Worm (Caenorhabditis elegans) whole organism, L3 larva: ENCODE data around the gene D1025.1.

Source experiments
- R02D3.7 ChIP-seq: fragments of 150-350 bp; optimal IDR thresholded peaks from 2 replicates; lab custom pipeline; 2014; ENCODE audit warnings: missing biosample characterization, missing genetic modification characterization
- ZK546.5 ChIP-seq: sonication (generic microtip); optimal IDR thresholded peaks from 2 replicates; lab custom pipeline; 2017; ENCODE audit warnings: missing biosample characterization, missing genetic modification characterization
- aly-2 ChIP-seq: fragments of 150-350 bp; optimal IDR thresholded peaks from 2 replicates; lab custom pipeline; 2014; ENCODE audit warnings: missing biosample characterization, missing genetic modification characterization
- ama-1 ChIP-seq: fragments of 150-350 bp; optimal IDR thresholded peaks from 2 replicates; lab custom pipeline; 2018
- ceh-16 ChIP-seq: sonication (generic microtip); optimal IDR thresholded peaks from 2 replicates; lab custom pipeline; 2017; ENCODE audit warnings: missing biosample characterization, missing genetic modification characterization
- ceh-28 ChIP-seq: fragments of 150-350 bp; optimal IDR thresholded peaks from 2 replicates; lab custom pipeline; 2014; ENCODE audit warnings: missing biosample characterization, missing genetic modification reagents, missing genetic modification characterization
- ceh-82 ChIP-seq: fragments of 150-350 bp; optimal IDR thresholded peaks from 2 replicates; lab custom pipeline; 2014; ENCODE audit warnings: missing biosample characterization, missing genetic modification characterization
- ceh-9 ChIP-seq: sonication (generic microtip); optimal IDR thresholded peaks from 2 replicates; lab custom pipeline; 2018; ENCODE audit warnings: missing biosample characterization, missing genetic modification characterization
- daf-12 ChIP-seq: fragments of 150-350 bp; optimal IDR thresholded peaks from 2 replicates; lab custom pipeline; 2014; ENCODE audit warnings: missing biosample characterization, missing genetic modification reagents, missing genetic modification characterization
- egl-27 ChIP-seq: sonication (generic microtip); optimal IDR thresholded peaks from 4 replicates; lab custom pipeline; 2017; ENCODE audit warnings: missing biosample characterization, missing genetic modification reagents, missing genetic modification characterization
- egl-5 ChIP-seq: fragments of 150-350 bp; optimal IDR thresholded peaks from 2 replicates; lab custom pipeline; 2017; ENCODE audit warnings: missing biosample characterization, missing genetic modification reagents, missing genetic modification characterization, inconsistent platforms
- elt-1 ChIP-seq: fragments of 150-350 bp; optimal IDR thresholded peaks from 2 replicates; lab custom pipeline; 2014; ENCODE audit warnings: missing biosample characterization, missing genetic modification characterization
- elt-2 ChIP-seq: sonication (generic microtip); optimal IDR thresholded peaks from 2 replicates; lab custom pipeline; 2016; ENCODE audit warnings: missing genetic modification reagents, mild to moderate bottlenecking, missing genetic modification characterization, missing compliant biosample characterization
- elt-3 ChIP-seq, 3 experiments: fragments of 150-350 bp in 1 of 3; sonication (generic microtip) in 2 of 3; optimal IDR thresholded peaks; 2 replicates in 2 of 3; 4 replicates in 1 of 3; lab custom pipeline; 2014 to 2017; ENCODE audit warnings: missing biosample characterization in 3 of 3, missing genetic modification characterization in 3 of 3
- eor-1 ChIP-seq, 2 experiments: fragments of 150-350 bp; optimal IDR thresholded peaks; 2 replicates each; lab custom pipeline; 2014 to 2018; ENCODE audit warnings: missing biosample characterization in 2 of 2, missing genetic modification characterization in 2 of 2
- fkh-10 ChIP-seq: sonication (generic microtip); optimal IDR thresholded peaks from 2 replicates; lab custom pipeline; 2017; ENCODE audit warnings: missing biosample characterization, missing genetic modification reagents, missing genetic modification characterization
- fkh-2 ChIP-seq: fragments of 150-350 bp; optimal IDR thresholded peaks from 2 replicates; lab custom pipeline; 2014; ENCODE audit warnings: missing biosample characterization, missing genetic modification reagents, missing genetic modification characterization
- fos-1 ChIP-seq: fragments of 150-350 bp; optimal IDR thresholded peaks from 2 replicates; lab custom pipeline; 2014; ENCODE audit warnings: missing biosample characterization, missing genetic modification characterization
- hmg-11 ChIP-seq: sonication (generic microtip); optimal IDR thresholded peaks from 2 replicates; lab custom pipeline; 2016; ENCODE audit warnings: missing genetic modification characterization, missing compliant biosample characterization
- jun-1 ChIP-seq: fragments of 150-350 bp; optimal IDR thresholded peaks from 2 replicates; lab custom pipeline; 2014; ENCODE audit warnings: missing biosample characterization, missing genetic modification reagents, missing genetic modification characterization
- lin-15B ChIP-seq: fragments of 150-350 bp; optimal IDR thresholded peaks from 2 replicates; lab custom pipeline; 2014; ENCODE audit warnings: missing biosample characterization, missing genetic modification characterization
- lin-39 ChIP-seq: fragments of 150-350 bp; optimal IDR thresholded peaks from 2 replicates; lab custom pipeline; 2018; ENCODE audit warnings: missing biosample characterization, missing genetic modification reagents, missing genetic modification characterization
- lsy-12 ChIP-seq: sonication (generic microtip); optimal IDR thresholded peaks from 2 replicates; lab custom pipeline; 2016; ENCODE audit warnings: mild to moderate bottlenecking, missing genetic modification characterization, missing compliant biosample characterization
- mdl-1 ChIP-seq: fragments of 150-350 bp; optimal IDR thresholded peaks from 2 replicates; lab custom pipeline; 2014; ENCODE audit warnings: missing biosample characterization, missing genetic modification characterization
- mml-1 ChIP-seq: fragments of 150-350 bp; sonication (generic microtip); optimal IDR thresholded peaks from 3 replicates; lab custom pipeline; 2014; ENCODE audit warnings: missing biosample characterization, missing genetic modification characterization
- nfya-1 ChIP-seq: sonication (generic microtip); optimal IDR thresholded peaks from 2 replicates; lab custom pipeline; 2017; ENCODE audit warnings: missing genetic modification characterization, mild to moderate bottlenecking, missing compliant biosample characterization, antibody characterized with exemption, moderate library complexity; ENCODE audit not compliant: insufficient read depth
- nhr-11 ChIP-seq: fragments of 150-350 bp; optimal IDR thresholded peaks from 2 replicates; lab custom pipeline; 2014; ENCODE audit warnings: missing biosample characterization, missing genetic modification characterization
- nhr-12 ChIP-seq: fragments of 150-350 bp; optimal IDR thresholded peaks from 2 replicates; lab custom pipeline; 2014; ENCODE audit warnings: missing biosample characterization, missing genetic modification characterization
- nhr-23 ChIP-seq: fragments of 150-350 bp; optimal IDR thresholded peaks from 2 replicates; lab custom pipeline; 2014; ENCODE audit warnings: missing biosample characterization, missing genetic modification reagents, missing genetic modification characterization
- nhr-237 ChIP-seq: fragments of 150-350 bp; optimal IDR thresholded peaks from 2 replicates; lab custom pipeline; 2014; ENCODE audit warnings: missing biosample characterization, missing genetic modification characterization
- nhr-25 ChIP-seq: sonication (generic microtip); optimal IDR thresholded peaks from 2 replicates; lab custom pipeline; 2017; ENCODE audit warnings: missing biosample characterization, missing genetic modification characterization
- nhr-28 ChIP-seq: fragments of 150-350 bp; optimal IDR thresholded peaks from 2 replicates; lab custom pipeline; 2014; ENCODE audit warnings: missing biosample characterization, missing genetic modification characterization
- nhr-43 ChIP-seq: sonication (generic microtip); optimal IDR thresholded peaks from 2 replicates; lab custom pipeline; 2016; ENCODE audit warnings: mild to moderate bottlenecking, missing genetic modification characterization, missing compliant biosample characterization; ENCODE audit not compliant: poor library complexity, severe bottlenecking
- nhr-67 ChIP-seq: fragments of 150-350 bp; optimal IDR thresholded peaks from 2 replicates; lab custom pipeline; 2014; ENCODE audit warnings: missing biosample characterization, missing genetic modification characterization
- nhr-76 ChIP-seq: fragments of 150-350 bp; sonication (generic microtip); optimal IDR thresholded peaks from 5 replicates; lab custom pipeline; 2014; ENCODE audit warnings: missing biosample characterization, missing genetic modification characterization
- nhr-77 ChIP-seq: fragments of 150-350 bp; optimal IDR thresholded peaks from 2 replicates; lab custom pipeline; 2014; ENCODE audit warnings: missing biosample characterization, missing genetic modification characterization
- pha-4 ChIP-seq: fragments of 150-350 bp; optimal IDR thresholded peaks from 2 replicates; lab custom pipeline; 2014; ENCODE audit warnings: missing biosample characterization, missing genetic modification reagents, missing genetic modification characterization
- pqm-1 ChIP-seq: fragments of 150-350 bp; optimal IDR thresholded peaks from 2 replicates; lab custom pipeline; 2017; ENCODE audit warnings: missing biosample characterization, missing genetic modification characterization, inconsistent platforms
- sea-2 ChIP-seq: fragments of 150-350 bp; sonication (generic microtip); optimal IDR thresholded peaks from 4 replicates; lab custom pipeline; 2014; ENCODE audit warnings: missing biosample characterization, missing genetic modification reagents, missing genetic modification characterization
- skn-1 ChIP-seq: fragments of 150-350 bp; optimal IDR thresholded peaks from 2 replicates; lab custom pipeline; 2014; ENCODE audit warnings: missing biosample characterization, missing genetic modification characterization
- snpc-4 ChIP-seq: fragments of 150-350 bp; optimal IDR thresholded peaks from 2 replicates; lab custom pipeline; 2014; ENCODE audit warnings: missing biosample characterization, missing genetic modification characterization
- tbx-2 ChIP-seq: sonication (generic microtip); optimal IDR thresholded peaks from 2 replicates; lab custom pipeline; 2016; ENCODE audit warnings: mild to moderate bottlenecking, missing genetic modification characterization, missing compliant biosample characterization
- unc-39 ChIP-seq: sonication (generic microtip); optimal IDR thresholded peaks from 4 replicates; lab custom pipeline; 2017; ENCODE audit warnings: missing biosample characterization, missing genetic modification characterization
- unc-62 ChIP-seq: fragments of 150-350 bp; sonication (generic microtip); optimal IDR thresholded peaks from 4 replicates; lab custom pipeline; 2014; ENCODE audit warnings: missing biosample characterization, missing genetic modification reagents, missing genetic modification characterization
- zag-1 ChIP-seq: fragments of 150-350 bp; optimal IDR thresholded peaks from 2 replicates; lab custom pipeline; 2014; ENCODE audit warnings: missing biosample characterization, missing genetic modification characterization
- ztf-11 ChIP-seq: fragments of 150-350 bp; optimal IDR thresholded peaks from 2 replicates; lab custom pipeline; 2014; ENCODE audit warnings: missing biosample characterization, missing genetic modification characterization
- ztf-4 ChIP-seq: fragments of 150-350 bp; optimal IDR thresholded peaks from 2 replicates; lab custom pipeline; 2014; ENCODE audit warnings: missing biosample characterization, missing genetic modification characterization

D1025.1 gene

ce11 chrX:14505578-14506353 is 14.8 kb upstream of the D1025.1 start (continued):
- TF ChIP-seq lin-15B = no peak

DNA sequence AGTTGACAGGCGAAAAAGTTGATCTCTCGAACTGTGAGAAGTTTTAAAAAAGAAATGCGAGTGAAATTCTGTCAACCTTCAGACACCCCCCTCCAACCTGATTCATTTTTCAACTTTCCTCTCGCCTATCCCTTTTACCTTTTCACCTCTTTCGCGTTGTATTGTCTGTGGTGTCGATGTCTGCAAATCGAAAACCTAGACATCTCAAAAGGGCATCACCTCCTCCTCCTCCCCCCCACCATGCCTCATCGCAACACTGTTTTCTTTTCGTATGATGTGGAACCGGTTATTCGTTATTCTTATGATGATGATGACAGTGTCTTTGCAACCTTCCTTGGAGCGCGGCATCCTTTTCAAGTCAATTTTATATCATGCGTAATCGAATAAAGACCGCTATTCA is 12.6 kb upstream of the D1025.1 start:
- no peak for TF ChIP-seq daf-12 (tag; lab: Kevin White, UChicago)
- no peak for TF ChIP-seq elt-2 (tag; lab: Kevin White, UChicago)
- TF ChIP-seq nhr-76 = no peak
- TF ChIP-seq egl-5 (tag; lab: Kevin White, UChicago) = no peak
- no peak for TF ChIP-seq skn-1 (tag; lab: Kevin White, UChicago)
- TF ChIP-seq snpc-4 (tag; lab: Kevin White, UChicago) = no peak
- TF ChIP-seq nhr-12 (tag; lab: Kevin White, UChicago) = no peak
- no peak for TF ChIP-seq ceh-82 (tag; lab: Kevin White, UChicago)
- no peak for TF ChIP-seq nhr-67
- peak; percentile 98 for TF ChIP-seq nhr-25 (tag; lab: Kevin White, UChicago)
- no peak for TF ChIP-seq ama-1 (lab: Kevin White, UChicago)
- peak; percentile 77 for TF ChIP-seq nhr-43
- TF ChIP-seq unc-62 (GFP tag; lab: Kevin White, UChicago) = peak; percentile 38
- peak; percentile 8 for TF ChIP-seq egl-27
- no peak for TF ChIP-seq pha-4
- peak; percentile 79 for TF ChIP-seq elt-1
- TF ChIP-seq tbx-2 (tag; lab: Kevin White, UChicago) = no peak
- no peak for TF ChIP-seq lsy-12 (tag; lab: Kevin White, UChicago)
- TF ChIP-seq eor-1 (tag; optimal IDR thresholded peaks at IDR 0.05; lab: Kevin White, UChicago) = no peak
- TF ChIP-seq nfya-1 (tag; lab: Kevin White, UChicago) = no peak
- TF ChIP-seq ceh-9 = no peak
- TF ChIP-seq nhr-23 (tag; lab: Kevin White, UChicago) = peak; percentile 42
- no peak for TF ChIP-seq fkh-10 (GFP tag; lab: Kevin White, UChicago)
- TF ChIP-seq mdl-1 (tag; lab: Kevin White, UChicago) = no peak
- no peak for TF ChIP-seq nhr-77 (tag; lab: Kevin White, UChicago)
- TF ChIP-seq R02D3.7 (tag; lab: Kevin White, UChicago) = no peak
- no peak for TF ChIP-seq unc-39 (tag; lab: Kevin White, UChicago)
- no peak for TF ChIP-seq jun-1 (tag; lab: Kevin White, UChicago)
- no peak for TF ChIP-seq nhr-11 (tag; lab: Kevin White, UChicago)
- no peak for TF ChIP-seq ztf-11 (tag; lab: Kevin White, UChicago)
- TF ChIP-seq zag-1 (tag; lab: Kevin White, UChicago) = no peak
- no peak for TF ChIP-seq fos-1 (tag; lab: Kevin White, UChicago)
- no peak for TF ChIP-seq sea-2
- no peak for TF ChIP-seq nhr-28 (tag; lab: Kevin White, UChicago)
- no peak for TF ChIP-seq ceh-16 (tag; lab: Kevin White, UChicago)
- no peak for TF ChIP-seq hmg-11 (tag; lab: Kevin White, UChicago)
- TF ChIP-seq ztf-4 (tag; lab: Kevin White, UChicago) = no peak
- TF ChIP-seq pqm-1 (tag; lab: Kevin White, UChicago) = no peak
- no peak for TF ChIP-seq mml-1 (tag; lab: Kevin White, UChicago)
- TF ChIP-seq fkh-2 = no peak
- no peak for TF ChIP-seq nhr-237 (tag; lab: Kevin White, UChicago)
- TF ChIP-seq ceh-28 (tag; lab: Kevin White, UChicago) = no peak
- TF ChIP-seq ZK546.5 = no peak
- no peak for TF ChIP-seq lin-15B
- TF ChIP-seq elt-3 (tag; optimal IDR thresholded peaks at IDR 0.05; lab: Kevin White, UChicago) = peak in 1 of 3 experiments; percentile 35
- TF ChIP-seq lin-39 (tag; lab: Kevin White, UChicago) = no peak
- TF ChIP-seq aly-2 (tag; lab: Kevin White, UChicago) = no peak
